Worm (Caenorhabditis elegans) whole organism, young adult: ENCODE data around the gene bbs-4.

Experiments
- B0019.2 ChIP-seq: fragments of 200-800 bp; sonication (Bioruptor generic); conservative IDR thresholded peaks from 2 replicates; pipeline ENCODE4 v1.3.6; 2022; ENCODE audit warnings: missing genetic modification reagents, missing genetic modification characterization, missing compliant biosample characterization
- B0336.3 ChIP-seq: fragments of 200-800 bp; sonication (Bioruptor generic); IDR thresholded peaks from 2 replicates; pipeline ENCODE4 v1.3.6; 2022; ENCODE audit warnings: missing genetic modification characterization, missing compliant biosample characterization
- C17E4.6 ChIP-seq: fragments of 200-800 bp; sonication (Bioruptor generic); IDR thresholded peaks from 2 replicates; pipeline ENCODE4 v1.3.6; 2022; ENCODE audit warnings: missing genetic modification reagents, missing genetic modification characterization, missing compliant biosample characterization
- D2030.7 ChIP-seq: fragments of 200-800 bp; sonication (Bioruptor generic); IDR thresholded peaks from 2 replicates; pipeline ENCODE4 v1.3.6; 2022; ENCODE audit warnings: missing genetic modification reagents, missing genetic modification characterization, missing compliant biosample characterization
- F10E7.11 ChIP-seq: sonication (generic microtip); optimal IDR thresholded peaks from 2 replicates; lab custom pipeline; 2017; ENCODE audit warnings: mild to moderate bottlenecking, missing genetic modification characterization, moderate library complexity, missing compliant biosample characterization
- F33H1.4 ChIP-seq: fragments of 200-800 bp; sonication (Bioruptor generic); IDR thresholded peaks from 2 replicates; pipeline ENCODE4 v1.3.6; 2022; ENCODE audit warnings: missing genetic modification reagents, missing genetic modification characterization, missing compliant biosample characterization
- F39B2.1 ChIP-seq: fragments of 200-800 bp; sonication (Bioruptor generic); IDR thresholded peaks from 2 replicates; pipeline ENCODE4 v1.3.6; 2022; ENCODE audit warnings: missing genetic modification reagents, missing genetic modification characterization, missing compliant biosample characterization
- F52B5.7 ChIP-seq: sonication (generic microtip); optimal IDR thresholded peaks from 2 replicates; lab custom pipeline; 2016; ENCODE audit warnings: mild to moderate bottlenecking, missing genetic modification characterization, missing compliant biosample characterization
- F55B11.4 ChIP-seq: sonication (generic microtip); optimal IDR thresholded peaks from 2 replicates; lab custom pipeline; 2016; ENCODE audit warnings: missing compliant biosample characterization, missing genetic modification characterization, borderline replicate concordance; ENCODE audit not compliant: insufficient read depth
- F57A8.1 ChIP-seq: fragments of 200-800 bp; sonication (Bioruptor generic); optimal IDR thresholded peaks from 2 replicates; lab custom pipeline; 2018; ENCODE audit warnings: mild to moderate bottlenecking, missing genetic modification characterization, moderate library complexity, missing compliant biosample characterization
- F57C9.4 ChIP-seq: sonication (generic microtip); optimal IDR thresholded peaks from 2 replicates; lab custom pipeline; 2017; ENCODE audit warnings: mild to moderate bottlenecking, missing genetic modification characterization, missing compliant biosample characterization
- K11D2.4 ChIP-seq: fragments of 200-800 bp; sonication (Bioruptor generic); IDR thresholded peaks from 2 replicates; pipeline ENCODE4 v1.3.6; 2022; ENCODE audit warnings: missing genetic modification reagents, missing genetic modification characterization, missing compliant biosample characterization
- K12H6.12 ChIP-seq: fragments of 200-800 bp; sonication (Bioruptor generic); optimal IDR thresholded peaks from 2 replicates; lab custom pipeline; 2018; ENCODE audit warnings: mild to moderate bottlenecking, missing genetic modification characterization, missing compliant biosample characterization
- Y56A3A.18 ChIP-seq: fragments of 200-800 bp; sonication (Bioruptor generic); IDR thresholded peaks from 2 replicates; pipeline ENCODE4 v1.3.6; 2022; ENCODE audit warnings: missing genetic modification reagents, missing genetic modification characterization, missing compliant biosample characterization
- Y79H2A.3 ChIP-seq: fragments of 200-800 bp; sonication (Bioruptor generic); conservative IDR thresholded peaks from 2 replicates; pipeline ENCODE4 v1.3.6; 2022; ENCODE audit warnings: missing genetic modification reagents, missing genetic modification characterization, missing compliant biosample characterization
- athp-1 ChIP-seq: sonication (generic microtip); optimal IDR thresholded peaks from 2 replicates; lab custom pipeline; 2017; ENCODE audit warnings: mild to moderate bottlenecking, missing genetic modification characterization, missing compliant biosample characterization
- attf-5 ChIP-seq: fragments of 200-800 bp; sonication (Bioruptor generic); optimal IDR thresholded peaks from 2 replicates; lab custom pipeline; 2018; ENCODE audit warnings: mild to moderate bottlenecking, missing genetic modification characterization, missing compliant biosample characterization
- attf-6 ChIP-seq: fragments of 200-800 bp; sonication (Bioruptor generic); IDR thresholded peaks from 2 replicates; pipeline ENCODE4 v1.3.6; 2022; ENCODE audit warnings: missing genetic modification reagents, missing genetic modification characterization, missing compliant biosample characterization
- cebp-1 ChIP-seq, 2 experiments: fragments of 200-800 bp in 1 of 2; sonication (Bioruptor generic) in 1 of 2; sonication (generic microtip) in 1 of 2; IDR thresholded peaks in 1 of 2; optimal IDR thresholded peaks in 1 of 2; 2 replicates each; pipeline versions ENCODE4 v1.3.6 to Lab custom; 2017 to 2022; ENCODE audit warnings: missing compliant biosample characterization in 2 of 2, missing genetic modification characterization in 2 of 2, mild to moderate bottlenecking in 1 of 2, missing genetic modification reagents in 1 of 2, moderate library complexity in 1 of 2
- ceh-100 ChIP-seq: fragments of 200-800 bp; sonication (Bioruptor generic); IDR thresholded peaks from 2 replicates; pipeline ENCODE4 v1.3.6; 2022; ENCODE audit warnings: missing genetic modification reagents, missing genetic modification characterization, missing compliant biosample characterization
- ceh-27 ChIP-seq: fragments of 200-800 bp; sonication (Bioruptor generic); optimal IDR thresholded peaks from 2 replicates; lab custom pipeline; 2018; ENCODE audit warnings: mild to moderate bottlenecking, missing genetic modification characterization, moderate library complexity, missing compliant biosample characterization
- ceh-58 ChIP-seq: fragments of 200-800 bp; sonication (Bioruptor generic); IDR thresholded peaks from 2 replicates; pipeline ENCODE4 v1.3.6; 2022; ENCODE audit warnings: missing genetic modification characterization, missing compliant biosample characterization
- dox-1 ChIP-seq: fragments of 200-800 bp; sonication (Bioruptor generic); IDR thresholded peaks from 2 replicates; pipeline ENCODE4 v1.3.6; 2022; ENCODE audit warnings: missing genetic modification reagents, missing genetic modification characterization, missing compliant biosample characterization
- dpl-1 ChIP-seq: fragments of 150-350 bp; optimal IDR thresholded peaks from 2 replicates; lab custom pipeline; 2014; ENCODE audit warnings: missing biosample characterization, missing genetic modification reagents, missing genetic modification characterization
- ekl-4 ChIP-seq: fragments of 200-800 bp; sonication (Bioruptor generic); IDR thresholded peaks from 2 replicates; pipeline ENCODE4 v1.3.6; 2022; ENCODE audit warnings: missing genetic modification reagents, missing genetic modification characterization, missing compliant biosample characterization
- hsf-1 ChIP-seq: fragments of 200-800 bp; sonication (Bioruptor generic); IDR thresholded peaks from 2 replicates; pipeline ENCODE4 v1.3.6; 2022; ENCODE audit warnings: missing genetic modification reagents, missing genetic modification characterization, missing compliant biosample characterization
- lag-1 ChIP-seq: fragments of 200-800 bp; sonication (Bioruptor generic); IDR thresholded peaks from 2 replicates; pipeline ENCODE4 v1.3.6; 2022; ENCODE audit warnings: missing genetic modification reagents, missing genetic modification characterization, missing compliant biosample characterization
- let-607 ChIP-seq, 2 experiments: fragments of 200-800 bp in 1 of 2; sonication (Bioruptor generic) in 1 of 2; sonication (generic microtip) in 1 of 2; optimal IDR thresholded peaks; 2 replicates each; lab custom pipeline; 2016 to 2018; ENCODE audit warnings: mild to moderate bottlenecking in 2 of 2, missing compliant biosample characterization in 2 of 2, missing genetic modification characterization in 2 of 2, moderate library complexity in 2 of 2, missing genotype in 1 of 2
- lin-35 ChIP-seq, 3 experiments: fragments of 150-350 bp in 2 of 3; sonication (generic microtip) in 1 of 3; optimal IDR thresholded peaks; 2 replicates each; lab custom pipeline; 2014 to 2018; ENCODE audit warnings: missing biosample characterization in 3 of 3, missing genetic modification characterization in 3 of 3, missing genetic modification reagents in 3 of 3
- madf-10 ChIP-seq: sonication (generic microtip); optimal IDR thresholded peaks from 2 replicates; lab custom pipeline; 2016; ENCODE audit warnings: mild to moderate bottlenecking, missing genetic modification characterization, missing compliant biosample characterization
- mel-28 ChIP-seq: sonication (generic microtip); optimal IDR thresholded peaks from 2 replicates; lab custom pipeline; 2016; ENCODE audit warnings: borderline replicate concordance, mild to moderate bottlenecking, missing genetic modification characterization, missing compliant biosample characterization
- nfyb-1 ChIP-seq: fragments of 200-800 bp; sonication (Bioruptor generic); IDR thresholded peaks from 2 replicates; pipeline ENCODE4 v1.3.6; 2022; ENCODE audit warnings: missing genetic modification reagents, missing genetic modification characterization, missing compliant biosample characterization
- nhr-80 ChIP-seq: sonication (generic microtip); optimal IDR thresholded peaks from 2 replicates; lab custom pipeline; 2016; ENCODE audit warnings: missing genetic modification characterization, missing compliant biosample characterization
- repo-1 ChIP-seq: sonication (generic microtip); optimal IDR thresholded peaks from 2 replicates; lab custom pipeline; 2017; ENCODE audit warnings: mild to moderate bottlenecking, missing genetic modification characterization, missing compliant biosample characterization
- sdz-38 ChIP-seq: sonication (generic microtip); optimal IDR thresholded peaks from 2 replicates; lab custom pipeline; 2016; ENCODE audit warnings: missing genotype, missing genetic modification characterization, missing compliant biosample characterization
- sea-2 ChIP-seq: fragments of 200-800 bp; sonication (Bioruptor generic); IDR thresholded peaks from 2 replicates; pipeline ENCODE4 v1.3.6; 2022; ENCODE audit warnings: missing genetic modification characterization, missing compliant biosample characterization
- tbp1 ChIP-seq: fragments of 200-800 bp; sonication (Bioruptor generic); optimal IDR thresholded peaks from 2 replicates; lab custom pipeline; 2018; ENCODE audit warnings: mild to moderate bottlenecking, missing genetic modification characterization, missing compliant biosample characterization
- zfh-2 ChIP-seq: fragments of 200-800 bp; sonication (Bioruptor generic); conservative IDR thresholded peaks from 2 replicates; pipeline ENCODE4 v1.3.6; 2022; ENCODE audit warnings: missing genetic modification reagents, missing genetic modification characterization, missing compliant biosample characterization
- ztf-22 ChIP-seq: fragments of 200-800 bp; sonication (Bioruptor generic); optimal IDR thresholded peaks from 2 replicates; lab custom pipeline; 2018; ENCODE audit warnings: mild to moderate bottlenecking, missing genetic modification characterization, moderate library complexity, missing compliant biosample characterization
- ztf-28 ChIP-seq: fragments of 200-800 bp; sonication (Bioruptor generic); IDR thresholded peaks from 2 replicates; pipeline ENCODE4 v1.3.6; 2022; ENCODE audit warnings: missing genetic modification reagents, missing genetic modification characterization, missing compliant biosample characterization
- ztf-6 ChIP-seq: fragments of 200-800 bp; sonication (Bioruptor generic); IDR thresholded peaks from 2 replicates; pipeline ENCODE4 v1.3.6; 2022; ENCODE audit warnings: missing genetic modification reagents, missing genetic modification characterization, missing compliant biosample characterization

The bbs-4 gene

DNA sequence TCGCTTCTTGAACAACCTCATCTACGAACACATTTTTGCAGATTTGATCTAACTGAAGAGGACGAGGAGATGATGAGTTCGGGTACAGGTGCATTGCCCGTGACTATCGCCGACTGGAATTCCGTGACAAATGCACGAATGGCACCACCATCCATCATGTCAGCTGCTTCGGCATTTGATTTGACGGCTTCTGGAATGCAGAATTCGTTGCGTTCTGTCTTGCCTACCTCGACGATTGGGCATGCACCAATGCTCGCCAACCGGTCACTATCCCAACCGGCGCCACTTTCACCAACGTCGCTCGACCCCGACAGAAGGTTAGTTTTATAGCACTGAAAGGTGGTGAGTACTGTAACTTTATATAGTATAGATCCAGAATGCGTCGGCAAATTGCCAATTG, 11.5 kb upstream of the bbs-4 start:
- TF ChIP-seq ztf-28 (GFP tag; lab: Robert Waterston, UW) (0 out of 2 replicates have a peak, but pooled peaks have one; percentile 47), zfh-2 (GFP tag; lab: Robert Waterston, UW) (peak; percentile 46; the same call in 1 of the 2 replicates), dox-1 (peak; percentile 21; the same call in 1 of the 2 replicates), ekl-4 (GFP tag; lab: Robert Waterston, UW) (no peak), K12H6.12 (peak; percentile 2), ceh-100 (GFP tag; lab: Robert Waterston, UW) (no peak), F39B2.1 (GFP tag; lab: Robert Waterston, UW) (no peak), repo-1 (peak; percentile 59), F57A8.1 (GFP tag; lab: Kevin White, UChicago) (no peak), F52B5.7 (tag; lab: Kevin White, UChicago) (peak; percentile 47)

DNA sequence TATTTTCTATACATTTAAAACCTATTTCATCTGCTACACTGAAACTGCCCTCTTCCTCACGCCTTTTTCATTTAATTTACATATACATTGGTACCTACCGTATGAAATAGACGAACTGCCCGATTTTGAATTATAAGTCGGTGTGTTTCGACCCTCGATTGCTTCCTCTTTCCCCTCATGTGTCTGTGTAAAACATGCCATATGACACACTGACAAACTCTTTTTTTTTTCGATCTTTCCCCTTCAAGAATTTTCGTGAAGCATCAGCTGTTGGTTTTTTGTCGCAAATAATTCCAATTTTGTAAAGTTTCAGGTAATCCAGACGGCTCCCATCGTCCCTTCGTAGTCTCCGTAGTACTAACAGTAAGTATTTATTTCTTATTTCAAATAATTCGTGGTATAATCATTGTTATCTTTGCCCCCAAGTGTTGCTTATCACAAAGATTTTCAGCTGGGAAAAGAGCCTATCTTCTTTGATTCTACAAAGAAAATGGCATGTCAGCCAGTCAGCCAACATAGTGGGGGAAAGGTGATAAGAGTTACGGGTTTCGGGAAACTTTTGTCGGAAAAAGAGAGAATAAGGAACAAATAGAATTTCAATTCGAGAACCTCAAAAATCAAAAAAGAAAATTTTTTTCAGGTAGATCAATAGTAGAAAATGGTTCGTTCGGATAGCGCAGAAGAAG, 10.0 kb upstream of the bbs-4 start:
- TF ChIP-seq B0336.3 (GFP tag; lab: Robert Waterston, UW) (0 out of 2 replicates have a peak, but pooled peaks have one; percentile 12), mel-28 (no peak), lag-1 (GFP tag; lab: Robert Waterston, UW) (no peak), ceh-58 (GFP tag; lab: Robert Waterston, UW) (no peak), Y79H2A.3 (no peak), D2030.7 (GFP tag; lab: Robert Waterston, UW) (no peak), ceh-100 (GFP tag; lab: Robert Waterston, UW) (no peak), lin-35 (GFP tag; optimal IDR thresholded peaks at IDR 0.05; lab: Kevin White, UChicago) (peak in 1 of 3 experiments; percentile 4), tbp1 (GFP tag; lab: Kevin White, UChicago) (peak; percentile 4), repo-1 (no peak), attf-5 (GFP tag; lab: Kevin White, UChicago) (no peak), nfyb-1 (GFP tag; lab: Robert Waterston, UW) (0 out of 2 replicates have a peak, but pooled peaks have one; percentile 19), attf-6 (no peak), F39B2.1 (GFP tag; lab: Robert Waterston, UW) (no peak), B0019.2 (GFP tag; lab: Robert Waterston, UW) (no peak), F10E7.11 (tag; lab: Kevin White, UChicago) (no peak), ztf-22 (GFP tag; lab: Kevin White, UChicago) (no peak), dpl-1 (no peak), Y56A3A.18 (GFP tag; lab: Robert Waterston, UW) (0 out of 2 replicates have a peak, but pooled peaks have one; percentile 23), let-607 (tag; optimal IDR thresholded peaks at IDR 0.05; lab: Kevin White, UChicago) (no peak), F52B5.7 (tag; lab: Kevin White, UChicago) (no peak), ztf-6 (GFP tag; lab: Robert Waterston, UW) (no peak), F33H1.4 (GFP tag; lab: Robert Waterston, UW) (no peak), madf-10 (tag; lab: Kevin White, UChicago) (no peak), nhr-80 (tag; lab: Kevin White, UChicago) (peak; percentile 81), sea-2 (GFP tag; lab: Robert Waterston, UW) (no peak), cebp-1 (GFP tag; IDR thresholded peaks at IDR 0.05; lab: Robert Waterston, UW) (no peak), cebp-1 (tag; optimal IDR thresholded peaks at IDR 0.05; lab: Kevin White, UChicago) (peak; percentile 12)
- TF ChIP-seq, all 124 proteins: peak for 7

- TF ChIP-seq athp-1 (tag; lab: Kevin White, UChicago) (no peak), sdz-38 (tag; lab: Kevin White, UChicago) (no peak), F55B11.4 (tag; lab: Kevin White, UChicago) (no peak), C17E4.6 (GFP tag; lab: Robert Waterston, UW) (no peak), F57C9.4 (tag; lab: Kevin White, UChicago) (no peak), hsf-1 (GFP tag; lab: Robert Waterston, UW) (no peak), ceh-27 (GFP tag; lab: Kevin White, UChicago) (peak; percentile 19), K11D2.4 (GFP tag; lab: Robert Waterston, UW) (0 out of 2 replicates have a peak, but pooled peaks have one; percentile 11), dpl-1 (no peak), zfh-2 (GFP tag; lab: Robert Waterston, UW) (no peak; the same call in 1 of the 2 replicates)
Observed at ce11 chrIII:9620148-9620547, 8.2 kb upstream of the bbs-4 start.
